Worm (Caenorhabditis elegans): ENCODE results near the gene nlp-80.

DNA sequence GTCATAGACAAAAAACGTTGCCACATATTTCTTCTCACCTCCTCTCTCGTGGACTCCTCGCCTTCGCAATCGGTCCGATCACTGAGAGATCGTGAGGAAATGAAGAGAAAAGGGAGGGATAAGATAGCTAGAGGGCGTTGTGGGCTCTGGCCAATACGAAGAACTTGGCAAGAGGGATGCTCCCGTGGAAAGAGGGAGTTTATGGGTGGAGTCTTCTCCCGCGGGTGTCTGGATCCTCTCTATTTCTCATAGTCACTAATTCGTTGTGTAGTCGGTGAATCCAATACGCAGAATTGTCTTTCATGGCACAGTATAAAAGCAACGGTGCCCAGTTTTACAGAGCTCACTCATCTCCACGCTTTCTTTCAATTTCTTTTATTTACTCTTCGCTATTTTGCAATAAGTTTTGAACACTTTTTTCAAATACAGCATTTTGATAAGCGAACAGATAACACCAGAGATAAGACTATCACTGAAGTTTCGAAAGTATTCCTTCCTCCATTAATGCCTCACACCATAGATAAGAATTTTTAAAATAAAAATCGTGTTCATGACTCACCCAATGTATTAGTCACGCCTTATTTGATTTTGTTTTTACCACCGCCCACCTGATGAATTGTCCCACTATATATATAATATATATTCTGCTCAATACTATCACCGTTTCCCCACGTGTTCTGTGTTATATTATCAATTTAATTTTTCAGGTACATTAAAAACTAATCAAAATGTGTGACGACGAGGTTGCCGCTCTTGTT, 15.1 kb upstream of the nlp-80 start, which contains the start of gene act-1:
- TF ChIP-seq nhr-77 (tag; optimal IDR thresholded peaks at IDR 0.05) (no peak), ceh-82 (tag; optimal IDR thresholded peaks at IDR 0.05) (no peak), daf-12 (tag; optimal IDR thresholded peaks at IDR 0.05) (no peak), unc-62 (GFP tag; optimal IDR thresholded peaks at IDR 0.05) (no peak), egl-27 (tag; optimal IDR thresholded peaks at IDR 0.05) (no peak), nhr-11 (tag; optimal IDR thresholded peaks at IDR 0.05) (peak; percentile 65), pha-4 (tag; optimal IDR thresholded peaks at IDR 0.05) (peak; percentile 44), ceh-16 (tag; optimal IDR thresholded peaks at IDR 0.05) (no peak), R02D3.7 (tag; optimal IDR thresholded peaks at IDR 0.05) (no peak), nhr-67 (tag; optimal IDR thresholded peaks at IDR 0.05) (no peak), lin-15B (tag; optimal IDR thresholded peaks at IDR 0.05) (no peak)

Measured in whole organism, L3 larva.